Fruit fly (Drosophila melanogaster) whole organism, embryonic: ENCODE results near the gene CG43630.

Experiments used
- ATbp ChIP-seq: fragments of 200-800 bp; sonication (Bioruptor generic); optimal IDR thresholded peaks from 2 replicates; lab custom pipeline; 2017; ENCODE audit warnings: missing biosample characterization, mild to moderate bottlenecking, missing genetic modification characterization, missing genetic modification reagents
- Atf6 ChIP-seq: fragments of 200-800 bp; sonication (Bioruptor generic); IDR thresholded peaks from 2 replicates; pipeline ENCODE4 v1.3.6; 2022; ENCODE audit warnings: missing biosample characterization, missing genetic modification characterization
- Awh ChIP-seq: fragments of 200-800 bp; sonication (Bioruptor generic); IDR thresholded peaks from 2 replicates; pipeline ENCODE4, ENCODE4 v1.3.6; 2022; ENCODE audit warnings: missing biosample characterization, missing genetic modification characterization
- BtbVII ChIP-seq: fragments of 200-800 bp; sonication (Bioruptor generic); optimal IDR thresholded peaks from 3 replicates; lab custom pipeline; 2017; ENCODE audit warnings: missing biosample characterization, mild to moderate bottlenecking, missing genetic modification characterization
- CG10147 ChIP-seq: fragments of 200-800 bp; sonication (Bioruptor generic); optimal IDR thresholded peaks from 2 replicates; lab custom pipeline; 2019; ENCODE audit warnings: missing biosample characterization, mild to moderate bottlenecking, missing genetic modification characterization, moderate library complexity
- CG11247 ChIP-seq: fragments of 200-800 bp; sonication (Bioruptor generic); IDR thresholded peaks from 2 replicates; pipeline ENCODE4 v1.3.6; 2022; ENCODE audit warnings: missing biosample characterization, missing genetic modification characterization
- CG12071 ChIP-seq: fragments of 200-800 bp; sonication (Bioruptor generic); optimal IDR thresholded peaks from 3 replicates; lab custom pipeline; 2018; ENCODE audit warnings: missing biosample characterization, mild to moderate bottlenecking, missing genetic modification characterization
- CG12155 ChIP-seq: fragments of 200-800 bp; sonication (Bioruptor generic); optimal IDR thresholded peaks from 3 replicates; lab custom pipeline; 2016; ENCODE audit warnings: missing biosample characterization, missing genetic modification characterization
- CG12769 ChIP-seq: fragments of 200-800 bp; sonication (Bioruptor generic); optimal IDR thresholded peaks from 2 replicates; lab custom pipeline; 2019; ENCODE audit warnings: missing biosample characterization, mild to moderate bottlenecking, missing genetic modification characterization, moderate library complexity
- CG15011 ChIP-seq: fragments of 200-800 bp; sonication (Bioruptor generic); optimal IDR thresholded peaks from 3 replicates; lab custom pipeline; 2018; ENCODE audit warnings: missing biosample characterization, mild to moderate bottlenecking, missing genetic modification characterization
- CG15269 ChIP-seq: fragments of 200-800 bp; sonication (Bioruptor generic); optimal IDR thresholded peaks from 2 replicates; lab custom pipeline; 2018; ENCODE audit warnings: missing biosample characterization, mild to moderate bottlenecking, missing genetic modification characterization, moderate library complexity
- CG1529 ChIP-seq: fragments of 200-800 bp; sonication (Bioruptor generic); optimal IDR thresholded peaks from 3 replicates; lab custom pipeline; 2018; ENCODE audit warnings: missing biosample characterization, missing genetic modification characterization
- CG17359 ChIP-seq: fragments of 200-800 bp; sonication (Bioruptor generic); optimal IDR thresholded peaks from 3 replicates; lab custom pipeline; 2018; ENCODE audit warnings: missing biosample characterization, mild to moderate bottlenecking, missing genetic modification characterization, moderate library complexity
- CG17829 ChIP-seq: fragments of 200-800 bp; optimal IDR thresholded peaks from 2 replicates; lab custom pipeline; 2019; ENCODE audit warnings: missing biosample characterization, mild to moderate bottlenecking, missing genetic modification characterization, moderate library complexity
- CG18619 ChIP-seq: fragments of 200-800 bp; sonication (Bioruptor generic); optimal IDR thresholded peaks from 3 replicates; lab custom pipeline; 2017; ENCODE audit warnings: missing biosample characterization, mild to moderate bottlenecking, missing genetic modification characterization
- CG2202 ChIP-seq: fragments of 200-800 bp; sonication (Bioruptor generic); optimal IDR thresholded peaks from 2 replicates; lab custom pipeline; 2018; ENCODE audit warnings: missing biosample characterization, mild to moderate bottlenecking, missing genetic modification characterization
- CG6689 ChIP-seq: fragments of 200-800 bp; sonication (Bioruptor generic); IDR thresholded peaks from 2 replicates; pipeline ENCODE4 v1.3.6; 2022; ENCODE audit warnings: missing biosample characterization, missing genetic modification characterization
- CG7372 ChIP-seq: fragments of 200-800 bp; sonication (Bioruptor generic); IDR thresholded peaks from 2 replicates; pipeline ENCODE4 v1.3.6; 2022; ENCODE audit warnings: missing biosample characterization, missing genetic modification characterization
- CG8388 ChIP-seq: fragments of 200-800 bp; sonication (Bioruptor generic); optimal IDR thresholded peaks from 2 replicates; lab custom pipeline; 2019; ENCODE audit warnings: missing biosample characterization, mild to moderate bottlenecking, missing genetic modification characterization, moderate library complexity
- CG9817 ChIP-seq: fragments of 200-800 bp; sonication (Bioruptor generic); optimal IDR thresholded peaks from 2 replicates; lab custom pipeline; 2018; ENCODE audit warnings: missing biosample characterization, mild to moderate bottlenecking, missing genetic modification characterization, moderate library complexity
- CoRest ChIP-seq: fragments of 200-800 bp; sonication (Bioruptor generic); optimal IDR thresholded peaks from 3 replicates; lab custom pipeline; 2018; ENCODE audit warnings: missing biosample characterization, mild to moderate bottlenecking, missing genetic modification characterization, moderate library complexity
- Dek ChIP-seq: fragments of 200-800 bp; sonication (Bioruptor generic); optimal IDR thresholded peaks from 3 replicates; lab custom pipeline; 2019; ENCODE audit warnings: missing biosample characterization, mild to moderate bottlenecking, missing genetic modification characterization, moderate library complexity
- Drgx ChIP-seq: fragments of 200-800 bp; sonication (Bioruptor generic); IDR thresholded peaks from 2 replicates; pipeline ENCODE4 v1.3.6; 2022; ENCODE audit warnings: missing biosample characterization, missing genetic modification characterization
- E2f1 ChIP-seq: fragments of 200-800 bp; sonication (Bioruptor generic); IDR thresholded peaks from 2 replicates; pipeline ENCODE4 v1.3.6; 2022; ENCODE audit warnings: missing biosample characterization, missing genetic modification characterization
- Fer1 ChIP-seq: fragments of 200-800 bp; sonication (Bioruptor generic); optimal IDR thresholded peaks from 2 replicates; lab custom pipeline; 2017; ENCODE audit warnings: missing biosample characterization, mild to moderate bottlenecking, missing genetic modification characterization
- H15 ChIP-seq: fragments of 200-800 bp; sonication (Bioruptor generic); IDR thresholded peaks from 3 replicates; pipeline ENCODE4 v1.3.6; 2022; ENCODE audit warnings: missing biosample characterization, missing genetic modification characterization
- HmgZ ChIP-seq: fragments of 200-800 bp; sonication (Bioruptor generic); optimal IDR thresholded peaks from 2 replicates; lab custom pipeline; 2018; ENCODE audit warnings: missing biosample characterization, mild to moderate bottlenecking, missing genetic modification characterization
- Jarid2 ChIP-seq: fragments of 200-800 bp; sonication (Bioruptor generic); optimal IDR thresholded peaks from 3 replicates; lab custom pipeline; 2017; ENCODE audit warnings: mild to moderate bottlenecking, missing biosample characterization, missing genetic modification reagents, missing genetic modification characterization
- Max ChIP-seq: fragments of 200-800 bp; sonication (Bioruptor generic); optimal IDR thresholded peaks from 2 replicates; lab custom pipeline; 2016; ENCODE audit warnings: missing biosample characterization, mild to moderate bottlenecking, missing genetic modification characterization
- Med ChIP-seq: fragments of 200-800 bp; sonication (Bioruptor generic); peaks from one replicate; lab custom pipeline; 2016; ENCODE audit warnings: missing biosample characterization, missing genetic modification characterization, mild to moderate bottlenecking, inconsistent platforms, moderate library complexity
- Mes4 ChIP-seq: fragments of 200-800 bp; sonication (Bioruptor generic); optimal IDR thresholded peaks from 2 replicates; lab custom pipeline; 2016; ENCODE audit warnings: missing biosample characterization, missing genetic modification characterization
- Mrtf ChIP-seq: fragments of 200-800 bp; sonication (Bioruptor generic); IDR thresholded peaks from 3 replicates; pipeline ENCODE4 v1.3.6; 2022; ENCODE audit warnings: missing biosample characterization, missing genetic modification characterization
- NC2α ChIP-seq: fragments of 200-800 bp; sonication (Bioruptor generic); optimal IDR thresholded peaks from 2 replicates; lab custom pipeline; 2016; ENCODE audit warnings: missing biosample characterization, missing genetic modification characterization
- Sox100B ChIP-seq: fragments of 200-800 bp; sonication (Bioruptor generic); optimal IDR thresholded peaks from 3 replicates; lab custom pipeline; 2018; ENCODE audit warnings: missing biosample characterization, mild to moderate bottlenecking, missing genetic modification characterization
- Xrp1 ChIP-seq: fragments of 200-800 bp; sonication (Bioruptor generic); IDR thresholded peaks from 2 replicates; pipeline ENCODE4 v1.3.6; 2022; ENCODE audit warnings: missing biosample characterization, missing genetic modification characterization
- caup ChIP-seq: fragments of 200-800 bp; sonication (Bioruptor generic); optimal IDR thresholded peaks from 3 replicates; lab custom pipeline; 2017; ENCODE audit warnings: missing biosample characterization, mild to moderate bottlenecking, missing genetic modification characterization, moderate library complexity; ENCODE audit not compliant: severe bottlenecking
- ci ChIP-seq: fragments of 200-800 bp; sonication (Bioruptor generic); IDR thresholded peaks from 3 replicates; pipeline ENCODE4 v1.3.6; 2022; ENCODE audit warnings: missing biosample characterization, missing genetic modification characterization
- danr ChIP-seq: fragments of 200-800 bp; sonication (Bioruptor generic); IDR thresholded peaks from 2 replicates; pipeline ENCODE4 v1.3.6; 2022; ENCODE audit warnings: missing biosample characterization, missing genetic modification characterization
- dmrt11E ChIP-seq: fragments of 200-800 bp; sonication (Bioruptor generic); optimal IDR thresholded peaks from 3 replicates; lab custom pipeline; 2018; ENCODE audit warnings: missing biosample characterization, mild to moderate bottlenecking, missing genetic modification characterization, moderate library complexity
- exex ChIP-seq: fragments of 200-800 bp; sonication (Bioruptor generic); optimal IDR thresholded peaks from 4 replicates; lab custom pipeline; 2018; ENCODE audit warnings: missing biosample characterization, mild to moderate bottlenecking, missing genetic modification characterization, moderate library complexity
- eyg ChIP-seq: fragments of 200-800 bp; sonication (Bioruptor generic); optimal IDR thresholded peaks from 3 replicates; lab custom pipeline; 2016; ENCODE audit warnings: missing biosample characterization, missing genetic modification characterization
- insv ChIP-seq, 2 experiments: fragments of 200-800 bp; sonication (Bioruptor generic); optimal IDR thresholded peaks; 3 replicates each; lab custom pipeline; 2016 to 2018; ENCODE audit warnings: missing biosample characterization in 2 of 2, missing genetic modification characterization in 2 of 2
- klu ChIP-seq: fragments of 200-800 bp; sonication (Bioruptor generic); IDR thresholded peaks from 2 replicates; pipeline ENCODE4 v1.3.6; 2022; ENCODE audit warnings: missing biosample characterization, missing genetic modification characterization
- lab ChIP-seq: fragments of 200-800 bp; sonication (Bioruptor generic); optimal IDR thresholded peaks from 3 replicates; lab custom pipeline; 2017; ENCODE audit warnings: missing biosample characterization, missing genetic modification characterization, mild to moderate bottlenecking, moderate library complexity, missing genetic modification reagents
- lilli ChIP-seq: fragments of 200-800 bp; sonication (Bioruptor generic); optimal IDR thresholded peaks from 3 replicates; lab custom pipeline; 2016; ENCODE audit warnings: missing biosample characterization, missing genetic modification characterization
- lmd ChIP-seq: fragments of 200-800 bp; sonication (Bioruptor generic); IDR thresholded peaks from 2 replicates; pipeline ENCODE4 v1.3.6; 2022; ENCODE audit warnings: missing biosample characterization, missing genetic modification characterization
- odd ChIP-seq: fragments of 200-800 bp; sonication (Bioruptor generic); optimal IDR thresholded peaks from 2 replicates; lab custom pipeline; 2017; ENCODE audit warnings: missing biosample characterization, mild to moderate bottlenecking, missing genetic modification characterization
- prd ChIP-seq, 3 experiments: fragments of >200 bp in 2 of 3; fragments of 200-800 bp in 1 of 3; sonication (Bioruptor generic) in 1 of 3; optimal IDR thresholded peaks in 2 of 3; IDR thresholded peaks in 1 of 3; 2 replicates in 2 of 3; 3 replicates in 1 of 3; pipeline versions ENCODE4 v1.3.6 to Lab custom; 2017 to 2022; ENCODE audit warnings: missing biosample characterization in 1 of 3, missing genetic modification characterization in 1 of 3
- zf30C ChIP-seq: fragments of 200-800 bp; sonication (Bioruptor generic); optimal IDR thresholded peaks from 3 replicates; lab custom pipeline; 2018; ENCODE audit warnings: missing biosample characterization, mild to moderate bottlenecking, missing genetic modification characterization

The CG43630 gene

DNA sequence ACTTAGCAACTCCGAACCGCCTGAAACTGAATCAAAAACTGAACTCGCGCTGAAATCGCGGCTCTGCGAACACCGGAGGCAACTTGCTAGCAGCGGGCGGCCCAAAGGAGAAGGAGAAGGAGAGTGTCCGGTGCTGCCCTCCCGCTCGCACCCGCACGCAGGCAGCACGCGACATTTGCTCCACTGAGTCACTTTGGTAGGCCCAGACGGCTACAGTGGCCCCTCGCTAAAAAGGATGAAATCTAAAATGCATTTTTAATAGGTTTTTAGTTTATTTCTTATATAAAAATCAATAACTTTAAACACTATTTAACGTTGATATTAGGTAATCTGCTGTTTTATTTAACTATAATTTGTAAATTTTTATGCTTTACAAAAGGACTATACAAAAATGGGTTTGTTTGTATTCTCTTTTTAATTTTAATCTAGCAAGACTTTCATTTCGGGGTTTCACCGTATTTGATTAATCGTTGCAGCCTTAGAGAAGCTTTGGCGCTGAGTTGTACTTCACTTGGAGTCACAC, 46.4 kb upstream of the CG43630 start, which contains the start of gene Men (continued):
- 0 out of 2 replicates have a peak, but pooled peaks have one; percentile 43 for TF ChIP-seq Awh (GFP tag; lab: Robert Waterston, UW)
- peak; percentile 54 for TF ChIP-seq CG6689
- TF ChIP-seq NC2α (GFP tag; lab: Kevin White, UChicago) = no peak
- no peak for TF ChIP-seq zf30C (GFP tag; lab: Kevin White, UChicago)
- TF ChIP-seq Xrp1 (GFP tag; lab: Robert Waterston, UW) = peak; percentile 68
- TF ChIP-seq CG12769 (tag; lab: Kevin White, UChicago) = no peak
- peak; percentile 13 for TF ChIP-seq CG12155 (GFP tag; lab: Kevin White, UChicago)
- TF ChIP-seq CG18619 = peak; percentile 45
- TF ChIP-seq BtbVII (GFP tag; lab: Kevin White, UChicago) = peak; percentile 28
- peak; percentile 40 for TF ChIP-seq caup (GFP tag; lab: Kevin White, UChicago)
- TF ChIP-seq CG8388 = peak; percentile 71
- no peak for TF ChIP-seq prd (optimal IDR thresholded peaks at IDR 0.05; lab: Kevin White, UChicago)
- TF ChIP-seq prd (GFP tag; IDR thresholded peaks at IDR 0.05; lab: Robert Waterston, UW) = peak; percentile 48; the same call in 1 of the 3 replicates
- TF ChIP-seq danr (GFP tag; lab: Robert Waterston, UW) = no peak
- peak; percentile 53 for TF ChIP-seq CG10147 (GFP tag; lab: Kevin White, UChicago)
- TF ChIP-seq exex = peak; percentile 28
- TF ChIP-seq lab = peak; percentile 75
- TF ChIP-seq lilli (GFP tag; lab: Kevin White, UChicago) = peak; percentile 26
- peak; percentile 47; the same call in 1 of the 2 replicates for TF ChIP-seq klu (GFP tag; lab: Robert Waterston, UW)
- peak; percentile 46 for TF ChIP-seq Jarid2 (GFP tag; lab: Kevin White, UChicago)
- peak; percentile 46 for TF ChIP-seq odd (GFP tag; lab: Kevin White, UChicago)
- TF ChIP-seq CG12071 = peak; percentile 7
- TF ChIP-seq Mrtf (GFP tag; lab: Robert Waterston, UW) = 0 out of 3 replicates have a peak, but pooled peaks have one; percentile 20
- TF ChIP-seq Mes4 = no peak
- peak; percentile 63 for TF ChIP-seq E2f1 (GFP tag; lab: Robert Waterston, UW)
- peak; percentile 61 for TF ChIP-seq CG17359 (tag; lab: Kevin White, UChicago)
- TF ChIP-seq CG15269 (tag; lab: Kevin White, UChicago) = peak; percentile 82
- no peak for TF ChIP-seq CG15011
- peak; percentile 76 for TF ChIP-seq Fer1 (GFP tag; lab: Kevin White, UChicago)
- 0 out of 3 replicates have a peak, but pooled peaks have one; percentile 24 for TF ChIP-seq ci
- TF ChIP-seq eyg (GFP tag; lab: Kevin White, UChicago) = no peak
- TF ChIP-seq Max = peak; percentile 21
- TF ChIP-seq insv (GFP tag; optimal IDR thresholded peaks at IDR 0.05; lab: Kevin White, UChicago) = peak in 1 of 2 experiments; percentile 2
- peak; percentile 8 for TF ChIP-seq HmgZ (tag; lab: Kevin White, UChicago)
- no peak for TF ChIP-seq H15 (GFP tag; lab: Robert Waterston, UW)
- peak; percentile 60 for TF ChIP-seq ATbp
- TF ChIP-seq CG7372 (GFP tag; lab: Robert Waterston, UW) = peak; percentile 59
- TF ChIP-seq CoRest (tag; lab: Kevin White, UChicago) = peak; percentile 78
- TF ChIP-seq Dek (tag; lab: Kevin White, UChicago) = peak; percentile 62
- TF ChIP-seq dmrt11E (tag; lab: Kevin White, UChicago) = peak; percentile 17
- TF ChIP-seq Atf6 (GFP tag; lab: Robert Waterston, UW) = no peak; the same call in 1 of the 2 replicates
- TF ChIP-seq Med (GFP tag; lab: Kevin White, UChicago) = peak; percentile 71
- peak; percentile 52 for TF ChIP-seq lmd
- TF ChIP-seq Drgx (GFP tag; lab: Robert Waterston, UW) = peak; percentile 65; the same call in 1 of the 2 replicates
- TF ChIP-seq CG11247 = peak; percentile 38; the same call in 1 of the 2 replicates
- peak; percentile 77 for TF ChIP-seq Sox100B
- peak; percentile 7 for TF ChIP-seq CG2202 (tag; lab: Kevin White, UChicago)
- peak; percentile 60 for TF ChIP-seq CG17829 (tag; lab: Kevin White, UChicago)
- peak; percentile 62 for TF ChIP-seq CG9817 (tag; lab: Kevin White, UChicago)
- peak; percentile 25 for TF ChIP-seq CG1529 (GFP tag; lab: Kevin White, UChicago)
